Worm (Caenorhabditis elegans) whole organism, young adult: ENCODE data around the gene str-118.

Experiments used
- F23B12.7 ChIP-seq: sonication (generic microtip); optimal IDR thresholded peaks from 2 replicates; lab custom pipeline; 2017; ENCODE audit warnings: missing genetic modification characterization, mild to moderate bottlenecking, missing compliant biosample characterization, antibody characterized with exemption, moderate library complexity; ENCODE audit not compliant: insufficient read depth
- F37B4.10 ChIP-seq: fragments of 200-800 bp; sonication (Bioruptor generic); IDR thresholded peaks from 2 replicates; pipeline ENCODE4 v1.3.6; 2022; ENCODE audit warnings: missing genetic modification characterization, missing compliant biosample characterization
- K11D2.4 ChIP-seq: fragments of 200-800 bp; sonication (Bioruptor generic); IDR thresholded peaks from 2 replicates; pipeline ENCODE4 v1.3.6; 2022; ENCODE audit warnings: missing genetic modification reagents, missing genetic modification characterization, missing compliant biosample characterization
- K12H6.12 ChIP-seq: fragments of 200-800 bp; sonication (Bioruptor generic); optimal IDR thresholded peaks from 2 replicates; lab custom pipeline; 2018; ENCODE audit warnings: mild to moderate bottlenecking, missing genetic modification characterization, missing compliant biosample characterization
- T26A5.8 ChIP-seq: sonication (generic microtip); optimal IDR thresholded peaks from 2 replicates; lab custom pipeline; 2016; ENCODE audit warnings: missing genetic modification characterization, missing compliant biosample characterization
- Y53F4B.3 ChIP-seq: fragments of 200-800 bp; sonication (Bioruptor generic); IDR thresholded peaks from 2 replicates; pipeline ENCODE4 v1.3.6; 2022; ENCODE audit warnings: missing genetic modification reagents, missing genetic modification characterization, missing compliant biosample characterization
- Y56A3A.18 ChIP-seq: fragments of 200-800 bp; sonication (Bioruptor generic); IDR thresholded peaks from 2 replicates; pipeline ENCODE4 v1.3.6; 2022; ENCODE audit warnings: missing genetic modification reagents, missing genetic modification characterization, missing compliant biosample characterization
- Y67H2A.10 ChIP-seq: fragments of 200-800 bp; sonication (Bioruptor generic); conservative IDR thresholded peaks from 2 replicates; pipeline ENCODE4 v1.3.6; 2022; ENCODE audit warnings: missing genetic modification reagents, missing genetic modification characterization, missing compliant biosample characterization
- akir-1 ChIP-seq: fragments of 200-800 bp; sonication (Bioruptor generic); optimal IDR thresholded peaks from 2 replicates; lab custom pipeline; 2018; ENCODE audit warnings: mild to moderate bottlenecking, missing genetic modification characterization, moderate library complexity, missing compliant biosample characterization
- aptf-3 ChIP-seq: fragments of 200-800 bp; sonication (Bioruptor generic); IDR thresholded peaks from 2 replicates; pipeline ENCODE4 v1.3.6; 2022; ENCODE audit warnings: missing genetic modification characterization, missing compliant biosample characterization
- atf-7 ChIP-seq: sonication (generic microtip); optimal IDR thresholded peaks from 2 replicates; lab custom pipeline; 2017; ENCODE audit warnings: mild to moderate bottlenecking, missing genetic modification characterization, missing compliant biosample characterization
- attf-3 ChIP-seq: fragments of 200-800 bp; sonication (Bioruptor generic); conservative IDR thresholded peaks from 2 replicates; pipeline ENCODE4 v1.3.6; 2022; ENCODE audit warnings: missing genetic modification reagents, missing genetic modification characterization, missing compliant biosample characterization
- attf-5 ChIP-seq: fragments of 200-800 bp; sonication (Bioruptor generic); optimal IDR thresholded peaks from 2 replicates; lab custom pipeline; 2018; ENCODE audit warnings: mild to moderate bottlenecking, missing genetic modification characterization, missing compliant biosample characterization
- attf-6 ChIP-seq: fragments of 200-800 bp; sonication (Bioruptor generic); IDR thresholded peaks from 2 replicates; pipeline ENCODE4 v1.3.6; 2022; ENCODE audit warnings: missing genetic modification reagents, missing genetic modification characterization, missing compliant biosample characterization
- bed-2 ChIP-seq: fragments of 200-800 bp; sonication (Bioruptor generic); IDR thresholded peaks from 2 replicates; pipeline ENCODE4 v1.3.6; 2022; ENCODE audit warnings: missing genetic modification reagents, missing genetic modification characterization, missing compliant biosample characterization
- ccch-3 ChIP-seq: fragments of 200-800 bp; sonication (Bioruptor generic); optimal IDR thresholded peaks from 2 replicates; lab custom pipeline; 2018; ENCODE audit warnings: mild to moderate bottlenecking, missing genetic modification characterization, missing compliant biosample characterization
- ceh-27 ChIP-seq: fragments of 200-800 bp; sonication (Bioruptor generic); optimal IDR thresholded peaks from 2 replicates; lab custom pipeline; 2018; ENCODE audit warnings: mild to moderate bottlenecking, missing genetic modification characterization, moderate library complexity, missing compliant biosample characterization
- ceh-79 ChIP-seq: sonication (generic microtip); optimal IDR thresholded peaks from 2 replicates; lab custom pipeline; 2017; ENCODE audit warnings: mild to moderate bottlenecking, missing genetic modification characterization, missing compliant biosample characterization
- chd-7 ChIP-seq: sonication (generic microtip); optimal IDR thresholded peaks from 2 replicates; lab custom pipeline; 2016; ENCODE audit warnings: mild to moderate bottlenecking, missing genetic modification characterization, moderate library complexity, missing compliant biosample characterization
- fkh-3 ChIP-seq: sonication (generic microtip); optimal IDR thresholded peaks from 2 replicates; lab custom pipeline; 2016; ENCODE audit warnings: mild to moderate bottlenecking, missing genetic modification characterization, missing compliant biosample characterization
- him-1 ChIP-seq: sonication (generic microtip); optimal IDR thresholded peaks from 2 replicates; lab custom pipeline; 2016; ENCODE audit warnings: missing genotype, missing genetic modification reagents, missing genetic modification characterization, missing compliant biosample characterization
- hlh-26 ChIP-seq: fragments of 200-800 bp; sonication (Bioruptor generic); conservative IDR thresholded peaks from 2 replicates; pipeline ENCODE4 v1.3.6; 2022; ENCODE audit warnings: missing genetic modification reagents, missing genetic modification characterization, missing compliant biosample characterization
- hmg-1.2 ChIP-seq: fragments of 200-800 bp; sonication (Bioruptor generic); IDR thresholded peaks from 2 replicates; pipeline ENCODE4 v1.3.6; 2022; ENCODE audit warnings: missing genetic modification reagents, missing genetic modification characterization, missing compliant biosample characterization
- hmg-20 ChIP-seq: fragments of 200-800 bp; sonication (Bioruptor generic); IDR thresholded peaks from 2 replicates; pipeline ENCODE4 v1.3.6; 2022; ENCODE audit warnings: missing genetic modification reagents, missing genetic modification characterization, missing compliant biosample characterization
- hrde-1 ChIP-seq: sonication (generic microtip); optimal IDR thresholded peaks from 2 replicates; lab custom pipeline; 2016; ENCODE audit warnings: missing genetic modification characterization, mild to moderate bottlenecking, missing compliant biosample characterization, moderate library complexity, missing genotype, missing genetic modification reagents, borderline replicate concordance
- lag-1 ChIP-seq: fragments of 200-800 bp; sonication (Bioruptor generic); IDR thresholded peaks from 2 replicates; pipeline ENCODE4 v1.3.6; 2022; ENCODE audit warnings: missing genetic modification reagents, missing genetic modification characterization, missing compliant biosample characterization
- lsl-1 ChIP-seq: fragments of 200-800 bp; sonication (Bioruptor generic); optimal IDR thresholded peaks from 2 replicates; lab custom pipeline; 2018; ENCODE audit warnings: mild to moderate bottlenecking, missing genetic modification characterization, moderate library complexity, missing compliant biosample characterization
- madf-3 ChIP-seq: fragments of 200-800 bp; sonication (Bioruptor generic); IDR thresholded peaks from 2 replicates; pipeline ENCODE4 v1.3.6; 2022; ENCODE audit warnings: missing genetic modification reagents, missing genetic modification characterization, missing compliant biosample characterization
- mcd-1 ChIP-seq: fragments of 200-800 bp; sonication (Bioruptor generic); IDR thresholded peaks from 2 replicates; pipeline ENCODE4 v1.3.6; 2022; ENCODE audit warnings: missing genetic modification reagents, missing genetic modification characterization, missing compliant biosample characterization
- mel-28 ChIP-seq: sonication (generic microtip); optimal IDR thresholded peaks from 2 replicates; lab custom pipeline; 2016; ENCODE audit warnings: borderline replicate concordance, mild to moderate bottlenecking, missing genetic modification characterization, missing compliant biosample characterization
- mes-4 ChIP-seq: sonication (generic microtip); optimal IDR thresholded peaks from 2 replicates; lab custom pipeline; 2016; ENCODE audit warnings: missing genotype, missing genetic modification characterization, missing compliant biosample characterization
- mxl-1 ChIP-seq: sonication (generic microtip); optimal IDR thresholded peaks from 2 replicates; lab custom pipeline; 2016; ENCODE audit warnings: missing genetic modification characterization, missing compliant biosample characterization
- nfya-2 ChIP-seq: fragments of 200-800 bp; sonication (Bioruptor generic); IDR thresholded peaks from 2 replicates; pipeline ENCODE4 v1.3.6; 2022; ENCODE audit warnings: missing genetic modification reagents, missing genetic modification characterization, missing compliant biosample characterization
- nfyb-1 ChIP-seq: fragments of 200-800 bp; sonication (Bioruptor generic); IDR thresholded peaks from 2 replicates; pipeline ENCODE4 v1.3.6; 2022; ENCODE audit warnings: missing genetic modification reagents, missing genetic modification characterization, missing compliant biosample characterization
- nhr-120 ChIP-seq: fragments of 200-800 bp; sonication (Bioruptor generic); IDR thresholded peaks from 2 replicates; pipeline ENCODE4 v1.3.6; 2022; ENCODE audit warnings: missing genetic modification characterization, missing compliant biosample characterization
- nhr-27 ChIP-seq: fragments of 200-800 bp; sonication (Bioruptor generic); optimal IDR thresholded peaks from 2 replicates; lab custom pipeline; 2018; ENCODE audit warnings: mild to moderate bottlenecking, missing genetic modification characterization, moderate library complexity, missing compliant biosample characterization
- pbrm-1 ChIP-seq: fragments of 200-800 bp; sonication (Bioruptor generic); IDR thresholded peaks from 2 replicates; pipeline ENCODE4 v1.3.6; 2022; ENCODE audit warnings: missing genetic modification reagents, missing genetic modification characterization, missing compliant biosample characterization
- rcor-1 ChIP-seq: fragments of 200-800 bp; sonication (Bioruptor generic); IDR thresholded peaks from 2 replicates; pipeline ENCODE4 v1.3.6; 2022; ENCODE audit warnings: missing genetic modification reagents, missing genetic modification characterization, missing compliant biosample characterization
- repo-1 ChIP-seq: sonication (generic microtip); optimal IDR thresholded peaks from 2 replicates; lab custom pipeline; 2017; ENCODE audit warnings: mild to moderate bottlenecking, missing genetic modification characterization, missing compliant biosample characterization
- sdz-38 ChIP-seq: sonication (generic microtip); optimal IDR thresholded peaks from 2 replicates; lab custom pipeline; 2016; ENCODE audit warnings: missing genotype, missing genetic modification characterization, missing compliant biosample characterization
- sea-2 ChIP-seq: fragments of 200-800 bp; sonication (Bioruptor generic); IDR thresholded peaks from 2 replicates; pipeline ENCODE4 v1.3.6; 2022; ENCODE audit warnings: missing genetic modification characterization, missing compliant biosample characterization
- snpc-4 ChIP-seq, 5 experiments: fragments of 150-350 bp in 1 of 5; sonication (generic microtip) in 4 of 5; optimal IDR thresholded peaks; 2 replicates each; lab custom pipeline; 2014 to 2018; ENCODE audit warnings: missing genetic modification characterization in 5 of 5, missing biosample characterization in 3 of 5, antibody characterized with exemption in 2 of 5, mild to moderate bottlenecking in 2 of 5, missing compliant biosample characterization in 2 of 5, missing genotype in 2 of 5, moderate library complexity in 2 of 5, missing genetic modification reagents in 1 of 5
- somi-1 ChIP-seq: fragments of 200-800 bp; sonication (Bioruptor generic); optimal IDR thresholded peaks from 2 replicates; lab custom pipeline; 2018; ENCODE audit warnings: mild to moderate bottlenecking, missing genetic modification characterization, missing compliant biosample characterization
- tbp1 ChIP-seq: fragments of 200-800 bp; sonication (Bioruptor generic); optimal IDR thresholded peaks from 2 replicates; lab custom pipeline; 2018; ENCODE audit warnings: mild to moderate bottlenecking, missing genetic modification characterization, missing compliant biosample characterization
- tbx-9 ChIP-seq: sonication (generic microtip); optimal IDR thresholded peaks from 2 replicates; lab custom pipeline; 2016; ENCODE audit warnings: borderline replicate concordance, missing genetic modification characterization, inconsistent platforms, missing compliant biosample characterization
- xnd-1 ChIP-seq: sonication (generic microtip); optimal IDR thresholded peaks from 2 replicates; lab custom pipeline; 2016; ENCODE audit warnings: missing genotype, missing genetic modification reagents, missing genetic modification characterization, missing compliant biosample characterization
- zfh-2 ChIP-seq: fragments of 200-800 bp; sonication (Bioruptor generic); conservative IDR thresholded peaks from 2 replicates; pipeline ENCODE4 v1.3.6; 2022; ENCODE audit warnings: missing genetic modification reagents, missing genetic modification characterization, missing compliant biosample characterization
- ztf-26 ChIP-seq: sonication (generic microtip); optimal IDR thresholded peaks from 2 replicates; lab custom pipeline; 2017; ENCODE audit warnings: missing genetic modification characterization, missing compliant biosample characterization
- ztf-3 ChIP-seq: fragments of 200-800 bp; sonication (Bioruptor generic); optimal IDR thresholded peaks from 2 replicates; lab custom pipeline; 2018; ENCODE audit warnings: mild to moderate bottlenecking, missing genetic modification characterization, missing compliant biosample characterization

The str-118 gene

ce11 chrV:10019083-10019624 is 32.8 kb upstream of the str-118 start (continued):
- TF ChIP-seq xnd-1 (tag; lab: Kevin White, UChicago), result no peak
- no peak for TF ChIP-seq T26A5.8 (tag; lab: Kevin White, UChicago)
- TF ChIP-seq tbx-9 (tag; lab: Kevin White, UChicago), result no peak
- no peak for TF ChIP-seq ztf-26 (tag; lab: Kevin White, UChicago)
- no peak for TF ChIP-seq ztf-3 (GFP tag; lab: Kevin White, UChicago)
- TF ChIP-seq hmg-1.2, result no peak
- no peak for TF ChIP-seq bed-2 (GFP tag; lab: Robert Waterston, UW)
- TF ChIP-seq somi-1, result no peak
- peak; percentile 10 for TF ChIP-seq lsl-1 (GFP tag; lab: Kevin White, UChicago)
- no peak for TF ChIP-seq ceh-79 (tag; lab: Kevin White, UChicago)
- no peak for TF ChIP-seq mel-28 (tag; lab: Kevin White, UChicago)
- no peak for TF ChIP-seq lag-1
- TF ChIP-seq rcor-1, result no peak
- TF ChIP-seq hlh-26, result no peak
- no peak; the same call in 1 of the 2 replicates for TF ChIP-seq pbrm-1 (GFP tag; lab: Robert Waterston, UW)
- TF ChIP-seq Y56A3A.18 (GFP tag; lab: Robert Waterston, UW), result no peak
- no peak for TF ChIP-seq atf-7 (tag; lab: Kevin White, UChicago)
- TF ChIP-seq nfya-2 (GFP tag; lab: Robert Waterston, UW), result no peak
- TF ChIP-seq him-1, result no peak
- TF ChIP-seq mcd-1 (GFP tag; lab: Robert Waterston, UW), result no peak
- no peak for TF ChIP-seq F37B4.10 (GFP tag; lab: Robert Waterston, UW)
- TF ChIP-seq sea-2 (GFP tag; lab: Robert Waterston, UW), result no peak
- no peak for TF ChIP-seq chd-7 (tag; lab: Kevin White, UChicago)
- TF ChIP-seq ceh-27 (GFP tag; lab: Kevin White, UChicago), result no peak
- TF ChIP-seq nfyb-1 (GFP tag; lab: Robert Waterston, UW), result no peak
- TF ChIP-seq attf-6 (GFP tag; lab: Robert Waterston, UW), result peak; percentile 23; the same call in 1 of the 2 replicates
- TF ChIP-seq madf-3 (GFP tag; lab: Robert Waterston, UW), result 0 out of 2 replicates have a peak, but pooled peaks have one; percentile 4
- TF ChIP-seq fkh-3 (tag; lab: Kevin White, UChicago), result no peak
- no peak for TF ChIP-seq mxl-1 (tag; lab: Kevin White, UChicago)
- no peak for TF ChIP-seq ccch-3 (GFP tag; lab: Kevin White, UChicago)
- TF ChIP-seq Y53F4B.3 (GFP tag; lab: Robert Waterston, UW), result no peak
- TF ChIP-seq repo-1, result no peak
- no peak for TF ChIP-seq zfh-2 (GFP tag; lab: Robert Waterston, UW)
- no peak for TF ChIP-seq akir-1 (GFP tag; lab: Kevin White, UChicago)
- TF ChIP-seq sdz-38 (tag; lab: Kevin White, UChicago), result no peak
- peak; percentile 1 for TF ChIP-seq attf-5 (GFP tag; lab: Kevin White, UChicago)
- no peak for TF ChIP-seq F23B12.7
- TF ChIP-seq mes-4, result no peak
- TF ChIP-seq aptf-3 (GFP tag; lab: Robert Waterston, UW), result 0 out of 2 replicates have a peak, but pooled peaks have one; percentile 36
- TF ChIP-seq Y67H2A.10 (GFP tag; lab: Robert Waterston, UW), result no peak
- TF ChIP-seq snpc-4 (GFP tag; optimal IDR thresholded peaks at IDR 0.05; lab: Kevin White, UChicago), result no peak
- TF ChIP-seq snpc-4 (tag; optimal IDR thresholded peaks at IDR 0.05; lab: Kevin White, UChicago), result no peak
- TF ChIP-seq attf-3 (GFP tag; lab: Robert Waterston, UW), result no peak; the same call in 1 of the 2 replicates
- TF ChIP-seq nhr-120 (GFP tag; lab: Robert Waterston, UW), result no peak
- TF ChIP-seq hmg-20, result no peak
- no peak for TF ChIP-seq nhr-27
- no peak for TF ChIP-seq K12H6.12 (tag; lab: Kevin White, UChicago)
- no peak for TF ChIP-seq hrde-1 (tag; lab: Kevin White, UChicago)
- no peak for TF ChIP-seq tbp1
- no peak for TF ChIP-seq K11D2.4 (GFP tag; lab: Robert Waterston, UW)
